Fruit fly (Drosophila melanogaster) whole organism, larva: ENCODE data around the gene CG31248.

Source experiments
- noc ChIP-seq: fragments of 200-800 bp; sonication (Bioruptor generic); optimal IDR thresholded peaks from 3 replicates; lab custom pipeline; 2019; ENCODE audit warnings: missing biosample characterization, mild to moderate bottlenecking, missing genetic modification characterization, moderate library complexity

The CG31248 gene

dm6 chr3R:7129280-7130069, at the start of gene CG31248:
TSS of gene CG31248 (plus strand) at chr3R:7129320.
- TF ChIP-seq noc (tag; lab: Kevin White, UChicago), result peak; percentile 80

DNA sequence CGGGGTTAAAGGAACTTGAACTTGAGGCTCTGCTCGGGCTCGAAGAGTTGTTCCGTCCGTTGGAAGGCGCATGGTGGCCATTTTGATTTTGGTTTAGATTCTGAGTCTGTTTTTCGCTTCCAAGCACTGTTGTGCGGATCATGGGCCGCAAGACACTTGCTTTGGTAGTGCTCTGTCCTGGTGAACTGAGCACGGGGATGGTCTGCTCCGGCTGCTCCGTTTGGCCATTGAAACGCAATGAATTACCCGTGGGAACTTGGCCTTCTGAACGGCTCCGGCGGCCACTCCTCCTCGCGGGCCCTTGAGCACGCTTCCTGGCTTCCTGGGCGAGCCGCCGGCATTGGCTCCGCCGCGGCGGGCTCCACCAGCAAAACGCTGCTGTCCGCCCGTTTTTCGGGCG, 49.4 kb upstream of the CG31248 start:
- no peak for TF ChIP-seq noc (tag; lab: Kevin White, UChicago)

- no peak for TF ChIP-seq noc (tag; lab: Kevin White, UChicago)
These were observed 48.8 kb upstream of the CG31248 start, which contains the start of gene Ref1 for dm6 chr3R:7080157-7080916. TSS of gene Ref1 (minus strand) at chr3R:7080387.

dm6 chr3R:7081972-7082371, 47.1 kb upstream of the CG31248 start, which contains the start of gene Dpck:
TSS of gene Dpck (plus strand) at chr3R:7082182.
- TF ChIP-seq noc (tag; lab: Kevin White, UChicago), result no peak

DNA sequence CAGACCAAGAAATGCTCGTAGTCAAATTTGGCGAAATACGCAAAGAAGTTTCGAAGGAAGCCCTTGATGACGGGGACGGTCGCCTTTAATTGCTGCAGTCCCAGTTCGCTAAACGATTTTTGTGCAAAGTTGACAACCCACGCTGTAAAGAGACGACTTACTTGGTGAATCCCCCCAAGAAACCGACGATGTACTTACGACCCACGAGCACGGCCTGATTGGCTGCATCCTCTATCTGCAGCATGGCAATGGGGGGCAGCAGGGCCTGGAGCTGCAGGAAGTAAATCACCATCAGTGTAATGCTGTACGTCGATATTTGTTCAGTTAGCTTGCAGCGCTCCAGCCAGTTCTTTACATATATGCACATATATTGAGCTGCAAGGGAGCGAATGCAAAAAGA, 45.4 kb upstream of the CG31248 start:
- TF ChIP-seq noc (tag; lab: Kevin White, UChicago), result no peak

- no peak for TF ChIP-seq noc (tag; lab: Kevin White, UChicago)
These were observed 43.7 kb upstream of the CG31248 start for dm6 chr3R:7085455-7085854.

DNA sequence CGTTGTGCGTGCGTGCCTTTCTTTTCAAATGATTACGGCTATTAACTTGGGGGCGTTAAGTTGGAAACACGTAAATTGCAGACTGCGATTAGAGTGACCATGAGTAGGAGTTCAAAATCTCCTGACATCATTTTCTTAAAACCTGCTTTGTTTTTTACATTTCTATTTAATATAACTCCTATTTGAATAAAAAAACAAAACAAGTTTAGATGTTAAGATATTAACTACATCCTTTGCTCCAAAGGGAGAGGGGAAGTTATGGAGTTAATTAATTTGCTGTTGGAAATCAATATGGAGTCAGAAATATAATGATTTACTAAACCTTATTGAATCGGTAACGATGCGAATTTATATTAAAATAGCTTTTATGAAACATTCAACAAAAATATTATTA, 43.1 kb upstream of the CG31248 start, which contains the start of gene Tailor:
Tailor (minus strand) TSS at position 101 of the 394 bp plus-strand sequence.
- no peak for TF ChIP-seq noc (tag; lab: Kevin White, UChicago)

DNA sequence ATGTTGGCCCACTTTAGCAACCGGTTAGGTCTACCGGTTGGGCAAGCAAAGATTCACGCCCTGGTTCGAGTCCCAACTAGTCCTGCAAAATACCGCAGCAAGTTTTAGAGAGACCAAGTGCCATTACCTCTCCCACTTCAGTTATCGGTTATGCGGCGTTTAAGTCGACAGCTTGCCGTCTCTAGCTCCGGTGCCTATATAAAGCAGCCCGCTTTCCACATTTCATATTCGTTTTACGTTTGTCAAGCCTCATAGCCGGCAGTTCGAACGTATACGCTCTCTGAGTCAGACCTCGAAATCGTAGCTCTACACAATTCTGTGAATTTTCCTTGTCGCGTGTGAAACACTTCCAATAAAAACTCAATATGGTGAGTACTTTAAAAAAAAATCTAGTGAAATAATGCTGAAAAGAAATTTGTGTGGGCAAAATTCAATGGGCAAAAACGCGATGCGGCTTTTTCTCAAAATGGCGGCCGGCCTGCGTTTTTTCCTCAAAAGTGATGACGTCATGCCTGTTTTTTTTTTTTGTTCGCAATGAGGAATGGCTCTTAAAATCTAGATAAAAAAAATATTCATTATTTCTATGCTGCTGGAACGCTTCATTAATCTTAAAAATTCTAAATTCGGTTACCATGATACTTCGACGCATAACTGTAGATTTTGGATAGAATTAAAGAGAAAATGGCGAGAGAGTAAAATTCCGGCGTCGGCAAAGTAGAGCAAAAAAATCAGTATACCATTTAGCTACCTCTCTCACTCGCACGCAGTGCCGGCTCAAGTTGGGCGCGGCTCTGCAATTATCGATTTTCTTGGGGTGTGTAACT, 42.5 kb upstream of the CG31248 start, which contains the start of gene alphaTub84B:
alphaTub84B (plus strand) TSS at position 223 of the 824 bp plus-strand sequence.
- peak; percentile 66 for TF ChIP-seq noc (tag; lab: Kevin White, UChicago)

DNA sequence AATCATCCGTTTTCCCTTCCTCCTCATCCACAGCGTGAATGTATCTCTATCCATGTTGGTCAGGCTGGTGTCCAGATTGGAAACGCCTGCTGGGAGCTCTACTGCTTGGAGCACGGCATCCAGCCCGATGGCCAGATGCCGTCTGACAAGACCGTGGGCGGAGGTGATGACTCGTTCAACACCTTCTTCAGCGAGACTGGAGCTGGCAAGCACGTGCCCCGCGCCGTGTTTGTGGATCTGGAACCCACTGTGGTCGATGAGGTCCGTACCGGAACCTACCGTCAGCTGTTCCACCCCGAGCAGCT, 42.0 kb upstream of the CG31248 start:
- no peak for TF ChIP-seq noc (tag; lab: Kevin White, UChicago)

dm6 chr3R:7087904-7088303, 41.2 kb upstream of the CG31248 start:
- TF ChIP-seq noc (tag; lab: Kevin White, UChicago), result no peak

- no peak for TF ChIP-seq noc (tag; lab: Kevin White, UChicago)
These were observed 40.2 kb upstream of the CG31248 start for dm6 chr3R:7088837-7089361.

DNA sequence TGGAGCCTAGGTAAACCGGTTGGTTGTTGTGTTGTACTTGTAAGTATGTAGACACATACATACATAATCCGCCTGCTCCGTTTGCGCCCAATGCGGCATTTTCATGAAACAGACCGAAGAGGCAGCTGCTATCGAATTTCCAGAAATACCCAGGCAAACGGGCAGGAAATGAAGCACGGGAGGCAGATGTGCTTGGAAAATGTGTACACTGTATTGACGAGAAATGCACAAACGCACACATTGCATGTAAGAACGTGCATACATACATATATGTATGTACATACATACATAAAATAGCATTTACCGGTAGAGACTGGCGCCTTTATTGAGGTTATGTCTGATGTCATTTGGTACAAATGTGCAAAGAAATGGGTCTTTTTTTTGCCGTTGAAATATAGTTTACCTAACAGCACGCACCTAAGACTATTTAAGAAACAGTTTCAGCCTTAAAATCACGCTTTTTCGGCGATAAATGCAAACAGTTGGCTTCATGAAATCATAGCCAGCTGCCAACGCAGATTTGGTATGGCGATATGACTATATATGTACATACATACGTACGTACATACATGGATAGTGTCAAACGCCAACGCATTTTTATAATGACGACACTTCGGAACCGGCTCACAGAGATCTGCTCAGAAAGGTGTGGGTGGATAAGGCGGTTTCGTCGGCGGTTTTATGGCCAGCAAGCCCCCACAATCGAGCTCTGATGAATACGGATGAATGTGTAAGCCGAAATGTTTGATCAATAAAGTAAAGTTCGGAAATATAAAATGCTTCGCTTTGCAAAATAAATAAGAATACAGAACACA, 39.4 kb upstream of the CG31248 start:
- peak; percentile 18 for TF ChIP-seq noc (tag; lab: Kevin White, UChicago)

DNA sequence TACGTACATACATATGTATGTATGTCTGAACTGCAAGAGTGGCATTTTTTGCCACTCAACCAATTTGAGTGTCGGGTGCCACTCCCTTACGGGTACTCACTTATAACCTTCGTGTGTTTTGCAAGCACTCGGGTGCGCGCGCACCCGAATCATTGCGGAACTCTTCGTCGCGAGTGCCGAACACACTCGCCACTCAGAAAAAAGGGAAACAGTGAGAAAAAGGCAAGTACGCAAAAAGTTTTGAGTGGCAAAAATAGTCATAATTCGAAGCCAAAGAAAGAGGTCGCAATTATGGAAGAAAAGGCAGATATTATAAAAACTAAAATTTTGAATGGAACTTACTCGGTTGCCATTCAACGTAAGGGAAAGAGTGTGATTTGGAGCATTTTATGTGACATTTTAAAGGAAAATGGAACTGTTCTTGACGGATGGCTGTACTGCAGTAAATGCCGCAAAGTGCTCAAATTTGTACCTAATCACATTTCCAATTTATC, 38.7 kb upstream of the CG31248 start:
- no peak for TF ChIP-seq noc (tag; lab: Kevin White, UChicago)

DNA sequence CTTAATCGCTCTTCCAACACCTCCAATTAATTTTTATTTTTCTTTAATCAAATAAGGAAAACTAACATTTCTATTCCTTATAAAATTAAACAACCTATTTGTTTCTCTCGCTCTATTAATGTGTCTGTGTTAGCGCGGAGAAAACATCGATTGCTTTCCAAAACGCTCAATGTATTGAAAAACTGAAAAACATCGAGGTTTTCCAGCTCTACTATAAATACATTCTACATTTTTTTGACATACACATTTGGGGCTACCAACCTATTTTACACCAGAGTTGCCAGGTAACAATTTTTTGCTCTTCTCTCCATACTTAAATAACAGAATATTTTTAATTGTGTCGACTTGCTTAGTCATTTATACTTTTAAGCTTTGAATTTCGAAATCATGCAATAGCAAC, 37.2 kb upstream of the CG31248 start:
- no peak for TF ChIP-seq noc (tag; lab: Kevin White, UChicago)
